Worm (Caenorhabditis elegans) whole organism, early embryonic: ENCODE measurements around the gene gphr-1.
"Not testable (repeated sequence)": the region's sequence is repeated elsewhere in the genome, so short reads cannot be mapped to it uniquely, and the experiment has no call there.

Experiments used
- B0310.2 ChIP-seq: sonication (generic microtip); optimal IDR thresholded peaks from 2 replicates; lab custom pipeline; 2016; ENCODE audit warnings: mild to moderate bottlenecking, missing genetic modification characterization, missing compliant biosample characterization
- F13C5.2 ChIP-seq: sonication (generic microtip); optimal IDR thresholded peaks from 2 replicates; lab custom pipeline; 2017; ENCODE audit warnings: mild to moderate bottlenecking, missing genetic modification characterization, inconsistent platforms, missing compliant biosample characterization
- aly-1 ChIP-seq: sonication (generic microtip); optimal IDR thresholded peaks from 2 replicates; lab custom pipeline; 2016; ENCODE audit warnings: missing genetic modification characterization, missing compliant biosample characterization
- ama-1 ChIP-seq: fragments of 150-350 bp; optimal IDR thresholded peaks from 2 replicates; lab custom pipeline; 2014
- ceh-13 ChIP-seq: fragments of 200-800 bp; sonication (Bioruptor generic); optimal IDR thresholded peaks from 2 replicates; lab custom pipeline; 2018; ENCODE audit warnings: mild to moderate bottlenecking, missing genetic modification characterization, missing compliant biosample characterization
- ceh-36 ChIP-seq: sonication (generic microtip); optimal IDR thresholded peaks from 2 replicates; lab custom pipeline; 2016; ENCODE audit warnings: missing genetic modification characterization, inconsistent platforms, missing compliant biosample characterization
- ets-7 ChIP-seq: sonication (generic microtip); optimal IDR thresholded peaks from 2 replicates; lab custom pipeline; 2016; ENCODE audit warnings: missing genotype, missing genetic modification characterization, missing compliant biosample characterization
- flt-1 ChIP-seq: fragments of 200-800 bp; sonication (Bioruptor generic); IDR thresholded peaks from 2 replicates; pipeline ENCODE4 v1.3.6; 2022; ENCODE audit warnings: missing genetic modification characterization, missing compliant biosample characterization
- hmbx-1 ChIP-seq: sonication (generic microtip); optimal IDR thresholded peaks from 2 replicates; lab custom pipeline; 2016; ENCODE audit warnings: mild to moderate bottlenecking, missing genetic modification characterization, missing compliant biosample characterization
- hmg-4 ChIP-seq: fragments of 200-800 bp; sonication (Bioruptor generic); optimal IDR thresholded peaks from 2 replicates; lab custom pipeline; 2018; ENCODE audit warnings: mild to moderate bottlenecking, missing genetic modification characterization, missing compliant biosample characterization
- hnd-1 ChIP-seq: sonication (generic microtip); optimal IDR thresholded peaks from 2 replicates; lab custom pipeline; 2016; ENCODE audit warnings: missing genetic modification characterization, missing compliant biosample characterization
- pes-1 ChIP-seq: fragments of 200-800 bp; sonication (Bioruptor generic); IDR thresholded peaks from 2 replicates; pipeline ENCODE4 v1.3.6; 2022; ENCODE audit warnings: missing genetic modification reagents, missing genetic modification characterization, missing compliant biosample characterization
- scrt-1 ChIP-seq: fragments of 200-800 bp; sonication (Bioruptor generic); IDR thresholded peaks from 2 replicates; pipeline ENCODE4 v1.3.6; 2022; ENCODE audit warnings: missing genetic modification characterization, missing compliant biosample characterization
- sea-1 ChIP-seq: fragments of 200-800 bp; sonication (Bioruptor generic); conservative IDR thresholded peaks from 2 replicates; pipeline ENCODE4 v1.3.6; 2022; ENCODE audit warnings: missing genetic modification characterization, missing compliant biosample characterization
- tbx-11 ChIP-seq: fragments of 200-800 bp; sonication (Bioruptor generic); IDR thresholded peaks from 2 replicates; pipeline ENCODE4 v1.3.6; 2022; ENCODE audit warnings: missing genetic modification characterization, missing compliant biosample characterization
- tbx-37 ChIP-seq: fragments of 200-800 bp; sonication (Bioruptor generic); conservative IDR thresholded peaks from 2 replicates; pipeline ENCODE4 v1.3.6; 2022; ENCODE audit warnings: missing genetic modification reagents, missing genetic modification characterization, missing compliant biosample characterization
- tra-4 ChIP-seq: sonication (generic microtip); optimal IDR thresholded peaks from 2 replicates; lab custom pipeline; 2017; ENCODE audit warnings: missing genetic modification characterization, missing compliant biosample characterization

Gene gphr-1

ce11 chrIII:12218633-12219097, at the start of gene gphr-1, which contains the start of gene gex-4:
Gene gphr-1, plus strand, starts transcription at chrIII:12219047.
Gene gex-4, minus strand, starts transcription at chrIII:12218634.
- no peak for TF ChIP-seq ceh-13
- TF ChIP-seq aly-1 (tag; lab: Kevin White, UChicago): no peak
- no peak for TF ChIP-seq hnd-1 (tag; lab: Kevin White, UChicago)
- TF ChIP-seq tbx-37 (GFP tag; lab: Robert Waterston, UW): 0 out of 2 replicates have a peak, but pooled peaks have one; percentile 2
- TF ChIP-seq tra-4: no peak
- TF ChIP-seq ets-7 (tag; lab: Kevin White, UChicago): no peak
- no peak for TF ChIP-seq tbx-11
- no peak for TF ChIP-seq scrt-1

ce11 chrIII:12177145-12177544, 41.7 kb upstream of the gphr-1 start, which contains the start of gene gly-11:
Gene gly-11, minus strand, starts transcription at chrIII:12177245.
- TF ChIP-seq scrt-1; ceh-36; pes-1 (GFP tag; lab: Robert Waterston, UW): not testable (repeated sequence)

DNA sequence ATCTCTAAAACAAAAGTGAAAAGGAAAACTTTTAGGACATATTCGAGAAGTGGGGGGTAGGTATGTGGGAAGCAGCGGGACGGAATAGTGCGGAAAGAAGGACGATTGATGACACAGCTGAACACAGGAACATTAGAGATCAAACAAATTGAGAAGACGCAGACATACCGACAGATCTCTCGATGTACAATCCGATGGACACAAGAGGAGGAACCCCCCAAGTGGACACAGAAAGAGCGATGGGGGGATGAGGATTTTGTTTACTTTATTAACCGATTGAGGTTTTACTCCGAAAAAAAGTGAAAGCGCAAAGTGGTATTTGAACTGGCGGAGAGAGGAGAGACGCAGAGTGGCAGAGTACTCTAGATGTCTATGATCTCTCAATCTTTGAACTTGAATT, 40.7 kb upstream of the gphr-1 start:
- TF ChIP-seq hmg-4 (GFP tag; lab: Kevin White, UChicago): no peak
- peak; percentile 6 for TF ChIP-seq F13C5.2 (tag; lab: Kevin White, UChicago)

DNA sequence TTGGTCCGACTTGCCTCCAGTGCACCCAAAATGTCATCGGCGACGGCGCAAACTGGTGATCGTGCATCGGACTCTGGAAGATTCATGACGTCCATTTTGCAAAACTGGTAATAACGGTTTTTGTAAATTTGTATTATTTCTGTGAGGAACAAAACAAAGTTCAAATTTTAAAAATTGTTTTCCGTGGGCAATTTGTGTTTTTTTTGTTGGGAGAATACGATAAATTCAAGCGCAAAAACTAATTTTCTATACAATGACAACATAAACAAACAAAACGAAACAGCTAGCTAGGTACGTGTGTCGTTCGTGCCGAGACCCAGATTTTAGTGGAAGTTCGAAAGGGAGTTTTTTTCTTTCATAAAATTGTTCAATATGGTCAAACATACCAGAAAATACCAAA, 35.9 kb upstream of the gphr-1 start, which contains the start of gene Y75B8A.10:
TSS of gene Y75B8A.10 (minus strand) at position 101 of the 400 bp plus-strand sequence.
- no peak for TF ChIP-seq ceh-36
- no peak for TF ChIP-seq hmbx-1 (tag; lab: Kevin White, UChicago)
- no peak for TF ChIP-seq tbx-11
- no peak for TF ChIP-seq ama-1 (lab: Kevin White, UChicago)
- no peak for TF ChIP-seq scrt-1
- no peak for TF ChIP-seq aly-1 (tag; lab: Kevin White, UChicago)
- no peak for TF ChIP-seq flt-1 (GFP tag; lab: Robert Waterston, UW)
- TF ChIP-seq ets-7 (tag; lab: Kevin White, UChicago): no peak
- TF ChIP-seq pes-1 (GFP tag; lab: Robert Waterston, UW): no peak
- TF ChIP-seq tbx-37 (GFP tag; lab: Robert Waterston, UW): no peak
- TF ChIP-seq tra-4: no peak
- TF ChIP-seq ceh-13: no peak

ce11 chrIII:12186111-12186510, 32.7 kb upstream of the gphr-1 start, which contains the start of gene lury-1:
Gene lury-1, plus strand, starts transcription at chrIII:12186411.
- TF ChIP-seq tra-4 (no peak), pes-1 (GFP tag; lab: Robert Waterston, UW) (no peak)

ce11 chrIII:12188236-12188635, 30.6 kb upstream of the gphr-1 start:
- TF ChIP-seq ceh-36 (no peak), scrt-1 (no peak), ama-1 (lab: Kevin White, UChicago) (no peak), hnd-1 (tag; lab: Kevin White, UChicago) (no peak), tbx-37 (GFP tag; lab: Robert Waterston, UW) (no peak), tbx-11 (no peak), aly-1 (tag; lab: Kevin White, UChicago) (no peak), tra-4 (no peak), B0310.2 (tag; lab: Kevin White, UChicago) (no peak), hmbx-1 (tag; lab: Kevin White, UChicago) (no peak), ets-7 (tag; lab: Kevin White, UChicago) (no peak), hmg-4 (GFP tag; lab: Kevin White, UChicago) (no peak), sea-1 (GFP tag; lab: Robert Waterston, UW) (no peak)

DNA sequence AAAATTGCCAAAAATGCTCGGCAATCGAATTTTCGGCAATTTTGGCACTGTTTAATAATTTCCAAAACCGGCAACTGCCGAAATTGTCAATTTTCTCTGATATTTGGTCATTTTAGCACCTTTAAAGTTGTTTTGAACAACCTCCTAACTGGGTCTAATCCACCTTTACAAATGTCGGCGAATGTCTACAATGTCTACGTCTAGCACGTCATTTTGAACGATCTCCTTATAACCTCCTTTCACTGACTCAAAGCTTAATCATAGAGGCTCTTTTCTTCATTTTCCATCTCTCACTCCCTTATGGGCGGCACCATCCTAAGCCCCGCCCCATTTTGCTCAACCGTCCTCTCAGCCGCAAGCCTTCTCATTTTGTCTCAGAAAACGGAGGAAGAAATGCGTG, 24.7 kb upstream of the gphr-1 start, which contains the start of gene Y75B8A.44:
TSS of gene Y75B8A.44 (plus strand) at position 301 of the 400 bp plus-strand sequence.
- TF ChIP-seq ets-7 (tag; lab: Kevin White, UChicago) (no peak), sea-1 (GFP tag; lab: Robert Waterston, UW) (no peak), hmg-4 (GFP tag; lab: Kevin White, UChicago) (no peak), hmbx-1 (tag; lab: Kevin White, UChicago) (no peak), ceh-13 (no peak), B0310.2 (tag; lab: Kevin White, UChicago) (no peak), tra-4 (no peak), F13C5.2 (tag; lab: Kevin White, UChicago) (no peak), flt-1 (GFP tag; lab: Robert Waterston, UW) (no peak), hnd-1 (tag; lab: Kevin White, UChicago) (no peak), pes-1 (GFP tag; lab: Robert Waterston, UW) (no peak), aly-1 (tag; lab: Kevin White, UChicago) (no peak), tbx-11 (no peak), ama-1 (lab: Kevin White, UChicago) (no peak), tbx-37 (GFP tag; lab: Robert Waterston, UW) (no peak), ceh-36 (no peak), scrt-1 (no peak)

DNA sequence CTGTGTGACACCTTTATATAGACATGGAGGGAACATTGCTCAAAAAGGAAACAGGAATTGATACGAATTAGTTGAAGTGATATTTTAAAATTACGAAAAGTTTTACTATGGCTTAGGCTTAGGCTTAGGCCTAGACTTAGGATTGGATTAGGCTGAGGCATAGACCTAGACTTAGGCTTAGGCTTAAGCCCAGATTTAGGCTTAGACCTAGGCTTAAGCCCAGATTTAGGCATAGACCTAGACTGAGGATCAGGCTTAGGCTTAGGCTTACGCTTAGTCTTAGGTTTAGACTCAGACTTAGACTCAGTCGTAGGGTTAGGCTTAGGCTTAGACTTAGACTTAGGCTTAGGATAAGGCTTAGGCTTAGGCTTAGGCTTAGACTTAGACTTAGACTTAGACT, 22.9 kb upstream of the gphr-1 start:
- TF ChIP-seq ets-7 (tag; lab: Kevin White, UChicago): no peak
- TF ChIP-seq aly-1 (tag; lab: Kevin White, UChicago): no peak
- no peak for TF ChIP-seq ama-1 (lab: Kevin White, UChicago)
- TF ChIP-seq hmg-4 (GFP tag; lab: Kevin White, UChicago): no peak
- no peak for TF ChIP-seq tbx-11
- no peak for TF ChIP-seq tra-4
- TF ChIP-seq ceh-36: peak; percentile 79

ce11 chrIII:12198135-12198534, 20.7 kb upstream of the gphr-1 start:
- no peak for TF ChIP-seq F13C5.2 (tag; lab: Kevin White, UChicago)
- no peak for TF ChIP-seq tra-4
- no peak for TF ChIP-seq scrt-1
- TF ChIP-seq flt-1 (GFP tag; lab: Robert Waterston, UW): no peak
- no peak for TF ChIP-seq pes-1 (GFP tag; lab: Robert Waterston, UW)
- TF ChIP-seq ceh-13: no peak
- no peak for TF ChIP-seq tbx-37 (GFP tag; lab: Robert Waterston, UW)
- no peak for TF ChIP-seq hmbx-1 (tag; lab: Kevin White, UChicago)
- TF ChIP-seq ets-7 (tag; lab: Kevin White, UChicago): no peak
- no peak for TF ChIP-seq ama-1 (lab: Kevin White, UChicago)
- TF ChIP-seq B0310.2 (tag; lab: Kevin White, UChicago): no peak
- no peak for TF ChIP-seq sea-1 (GFP tag; lab: Robert Waterston, UW)
- TF ChIP-seq tbx-11: no peak
